Worm (Caenorhabditis elegans): ENCODE measurements around the gene Y69A2AR.25.

Y69A2AR.25 gene

DNA sequence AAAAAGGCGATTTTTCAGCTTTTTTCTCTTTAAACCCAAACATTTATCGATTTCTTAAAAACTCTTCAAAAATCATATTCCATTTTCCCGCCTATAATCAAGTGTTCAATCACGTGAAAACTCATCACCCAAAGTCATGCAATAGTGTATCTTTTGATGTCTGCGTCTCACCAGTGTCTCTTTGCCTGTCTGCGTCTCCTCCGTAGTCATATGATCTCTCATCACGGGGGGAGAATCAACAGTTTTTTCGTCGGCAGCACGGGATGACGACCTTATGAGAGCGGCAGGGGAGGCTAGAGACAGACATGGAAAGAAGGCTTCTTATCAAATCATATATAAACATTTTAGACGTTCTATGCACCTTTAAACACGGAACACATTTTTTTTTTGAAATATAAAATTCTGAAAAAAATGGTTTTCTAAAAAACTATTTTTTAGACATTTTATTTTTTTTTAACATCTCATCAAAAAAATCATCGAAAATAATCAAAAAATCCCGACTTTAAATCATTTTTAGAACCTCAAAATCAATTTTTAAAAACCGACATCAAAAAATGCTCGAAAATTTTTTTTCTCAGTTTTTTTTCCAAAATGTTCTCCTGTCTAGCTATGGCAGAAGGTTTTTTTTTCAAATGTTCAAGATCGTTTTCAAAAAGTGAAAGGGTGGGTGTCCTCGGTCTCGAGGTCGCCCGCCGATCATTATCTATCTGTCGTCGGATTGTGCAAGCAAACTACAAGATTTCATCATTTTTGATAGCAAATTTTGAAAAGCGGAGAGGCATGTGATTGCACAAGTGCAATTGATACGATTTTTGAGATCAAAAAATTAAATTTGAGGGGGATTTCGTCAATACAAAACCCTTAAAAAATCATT is 34.1 kb upstream of the Y69A2AR.25 start:
- TF ChIP-seq aly-2 (tag; optimal IDR thresholded peaks at IDR 0.05), result no peak
- TF ChIP-seq snpc-4 (tag; optimal IDR thresholded peaks at IDR 0.05), result peak; percentile 84
- TF ChIP-seq ama-1 (optimal IDR thresholded peaks at IDR 0.05), result peak; percentile 96
- TF ChIP-seq pqm-1 (tag; optimal IDR thresholded peaks at IDR 0.05), result peak; percentile 97
- TF ChIP-seq ceh-28 (tag; optimal IDR thresholded peaks at IDR 0.05), result peak; percentile 91
- TF ChIP-seq zag-1 (tag; optimal IDR thresholded peaks at IDR 0.05), result peak; percentile 47
- peak; percentile 73 for TF ChIP-seq lin-39 (tag; optimal IDR thresholded peaks at IDR 0.05)
- peak; percentile 70 for TF ChIP-seq nhr-77 (tag; optimal IDR thresholded peaks at IDR 0.05)
- TF ChIP-seq nhr-23 (tag; optimal IDR thresholded peaks at IDR 0.05), result peak; percentile 99
- TF ChIP-seq ceh-82 (tag; optimal IDR thresholded peaks at IDR 0.05), result peak; percentile 5
- peak; percentile 72 for TF ChIP-seq nhr-28 (tag; optimal IDR thresholded peaks at IDR 0.05)
- TF ChIP-seq R02D3.7 (tag; optimal IDR thresholded peaks at IDR 0.05), result peak; percentile 70
- no peak for TF ChIP-seq unc-39 (tag; optimal IDR thresholded peaks at IDR 0.05)
- no peak for TF ChIP-seq ceh-16 (tag; optimal IDR thresholded peaks at IDR 0.05)
- peak; percentile 99 for TF ChIP-seq pha-4 (tag; optimal IDR thresholded peaks at IDR 0.05)
- no peak for TF ChIP-seq ztf-11 (tag; optimal IDR thresholded peaks at IDR 0.05)
- peak; percentile 82 for TF ChIP-seq lin-15B (tag; optimal IDR thresholded peaks at IDR 0.05)
- TF ChIP-seq nhr-67 (tag; optimal IDR thresholded peaks at IDR 0.05), result no peak
- TF ChIP-seq nhr-237 (tag; optimal IDR thresholded peaks at IDR 0.05), result no peak
- TF ChIP-seq ztf-4 (tag; optimal IDR thresholded peaks at IDR 0.05), result peak; percentile 90
- no peak for TF ChIP-seq fkh-2 (tag; optimal IDR thresholded peaks at IDR 0.05)
- TF ChIP-seq unc-62 (GFP tag; optimal IDR thresholded peaks at IDR 0.05), result peak; percentile 86
- TF ChIP-seq lsy-12 (tag; optimal IDR thresholded peaks at IDR 0.05), result peak; percentile 97
- TF ChIP-seq jun-1 (tag; optimal IDR thresholded peaks at IDR 0.05), result peak; percentile 99
- TF ChIP-seq elt-2 (tag; optimal IDR thresholded peaks at IDR 0.05), result peak; percentile 96
- peak; percentile 81 for TF ChIP-seq tbx-2 (tag; optimal IDR thresholded peaks at IDR 0.05)
- peak; percentile 79 for TF ChIP-seq egl-27 (tag; optimal IDR thresholded peaks at IDR 0.05)
- peak; percentile 91 for TF ChIP-seq hmg-11 (tag; optimal IDR thresholded peaks at IDR 0.05)
- peak; percentile 60 for TF ChIP-seq elt-1 (tag; optimal IDR thresholded peaks at IDR 0.05)
- TF ChIP-seq daf-12 (tag; optimal IDR thresholded peaks at IDR 0.05), result no peak
- TF ChIP-seq mdl-1 (tag; optimal IDR thresholded peaks at IDR 0.05), result peak; percentile 90
- TF ChIP-seq eor-1 (tag; optimal IDR thresholded peaks at IDR 0.05), result peak in 1 of 2 experiments; percentile 86
- peak; percentile 98 for TF ChIP-seq nhr-43 (tag; optimal IDR thresholded peaks at IDR 0.05; ENCODE audit: poor library complexity, severe bottlenecking)
- peak; percentile 96 for TF ChIP-seq skn-1 (tag; optimal IDR thresholded peaks at IDR 0.05)
- peak; percentile 96 for TF ChIP-seq nfya-1 (tag; optimal IDR thresholded peaks at IDR 0.05; ENCODE audit: insufficient read depth)
- TF ChIP-seq ZK546.5 (tag; optimal IDR thresholded peaks at IDR 0.05), result no peak
- TF ChIP-seq elt-3 (tag; optimal IDR thresholded peaks at IDR 0.05), result peak; percentile 44 to 83 (median 80)
- TF ChIP-seq nhr-76 (tag; optimal IDR thresholded peaks at IDR 0.05), result peak; percentile 51
- no peak for TF ChIP-seq ceh-9 (tag; optimal IDR thresholded peaks at IDR 0.05)
- peak; percentile 86 for TF ChIP-seq mml-1 (tag; optimal IDR thresholded peaks at IDR 0.05)
- peak; percentile 22 for TF ChIP-seq sea-2 (GFP tag; optimal IDR thresholded peaks at IDR 0.05)
- peak; percentile 55 for TF ChIP-seq fkh-10 (GFP tag; optimal IDR thresholded peaks at IDR 0.05)
- TF ChIP-seq egl-5 (tag; optimal IDR thresholded peaks at IDR 0.05), result peak; percentile 39
- peak; percentile 99 for TF ChIP-seq nhr-25 (tag; optimal IDR thresholded peaks at IDR 0.05)
- peak; percentile 65 for TF ChIP-seq fos-1 (tag; optimal IDR thresholded peaks at IDR 0.05)
- no peak for TF ChIP-seq nhr-12 (tag; optimal IDR thresholded peaks at IDR 0.05)
- peak; percentile 91 for TF ChIP-seq nhr-11 (tag; optimal IDR thresholded peaks at IDR 0.05)

Data from whole organism, L3 larva.